Worm (Caenorhabditis elegans): ENCODE measurements around the gene F57B1.1.

The F57B1.1 gene

ce11 chrV:13173718-13174117, 21.7 kb downstream of the F57B1.1 start:
- TF ChIP-seq grh-1 (GFP tag; IDR thresholded peaks at IDR 0.05) = 0 out of 2 replicates have a peak, but pooled peaks have one; percentile 17
- no peak for TF ChIP-seq aha-1 (tag; optimal IDR thresholded peaks at IDR 0.05)
- TF ChIP-seq elt-3 (tag; optimal IDR thresholded peaks at IDR 0.05) = peak in 5 of 6 experiments; percentile 34 to 86 (median 76)
- peak; percentile 93 for TF ChIP-seq blmp-1 (tag; optimal IDR thresholded peaks at IDR 0.05)

DNA sequence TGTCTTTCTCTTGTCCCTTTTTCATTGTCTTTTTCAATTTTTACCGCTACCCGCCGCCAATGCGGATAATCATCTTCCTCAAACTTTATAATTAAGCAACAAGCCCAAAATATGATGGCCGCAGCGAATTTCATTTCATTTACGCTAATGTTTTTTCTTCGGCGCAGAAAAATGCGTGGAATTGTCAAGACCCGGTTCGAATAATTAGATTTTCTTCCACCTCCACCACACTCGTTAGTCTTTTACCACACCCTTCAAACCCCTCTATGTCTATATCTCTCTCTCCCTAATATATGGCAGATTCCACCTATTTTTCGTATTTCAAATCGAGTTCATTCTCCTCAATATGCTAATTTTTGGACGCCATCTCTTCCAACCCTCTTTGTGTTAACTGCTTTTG, 25.0 kb downstream of the F57B1.1 start:
- TF ChIP-seq blmp-1 (tag; optimal IDR thresholded peaks at IDR 0.05) (peak; percentile 21), lin-14 (GFP tag; optimal IDR thresholded peaks at IDR 0.05) (peak; percentile 40), nhr-77 (tag; optimal IDR thresholded peaks at IDR 0.05) (no peak)

DNA sequence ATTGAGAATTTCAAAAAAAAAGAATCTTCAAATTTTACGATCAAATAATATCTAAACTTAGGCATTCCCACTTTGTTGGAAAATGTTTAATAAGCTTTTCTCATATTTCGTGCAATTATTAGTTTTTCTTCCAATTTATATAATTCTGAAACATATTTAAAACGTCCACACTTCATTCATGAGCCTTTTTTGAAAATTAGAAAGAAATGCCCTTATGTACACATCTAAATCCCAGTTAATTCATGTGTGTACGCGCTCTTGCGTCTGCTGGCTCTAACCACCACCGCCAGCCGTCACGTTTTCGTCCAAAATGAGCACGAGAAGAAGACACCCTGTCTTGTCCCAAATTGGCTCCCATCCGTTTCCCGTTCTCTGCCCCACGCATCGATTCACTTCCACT, 28.9 kb downstream of the F57B1.1 start:
- TF ChIP-seq skn-1 (tag; optimal IDR thresholded peaks at IDR 0.05) (no peak), nhr-19 (GFP tag; conservative IDR thresholded peaks at IDR 0.05) (no peak), hlh-17 (GFP tag; optimal IDR thresholded peaks at IDR 0.05; ENCODE audit: borderline replicate concordance) (no peak), nhr-76 (tag; optimal IDR thresholded peaks at IDR 0.05) (no peak), lin-14 (GFP tag; optimal IDR thresholded peaks at IDR 0.05) (peak; percentile 60), sup-37 (GFP tag; optimal IDR thresholded peaks at IDR 0.05) (no peak)

ce11 chrV:13165244-13165643, 30.2 kb downstream of the F57B1.1 start:
- TF ChIP-seq nhr-47 (tag; optimal IDR thresholded peaks at IDR 0.05) (no peak), fkh-10 (GFP tag; optimal IDR thresholded peaks at IDR 0.05) (peak; percentile 76), xbp-1 (tag; optimal IDR thresholded peaks at IDR 0.05) (no peak), nhr-85 (tag) (no peak), rnt-1 (tag; optimal IDR thresholded peaks at IDR 0.05) (no peak), lin-14 (GFP tag; optimal IDR thresholded peaks at IDR 0.05) (peak; percentile 27), fkh-8 (tag; optimal IDR thresholded peaks at IDR 0.05) (no peak), isw-1 (GFP tag; IDR thresholded peaks at IDR 0.05) (no peak)

ce11 chrV:13163841-13164240, 31.6 kb downstream of the F57B1.1 start:
- TF ChIP-seq ztf-4 (tag; optimal IDR thresholded peaks at IDR 0.05) (no peak), efl-1 (optimal IDR thresholded peaks at IDR 0.05) (no peak), efl-1 (GFP tag; optimal IDR thresholded peaks at IDR 0.05 in 1 of 2) (peak in 1 of 2 experiments; percentile 12), sox-4 (tag; optimal IDR thresholded peaks at IDR 0.05) (no peak), skn-1 (tag; optimal IDR thresholded peaks at IDR 0.05) (no peak), xbp-1 (tag; optimal IDR thresholded peaks at IDR 0.05) (no peak), nhr-76 (tag; optimal IDR thresholded peaks at IDR 0.05) (no peak), nhr-77 (tag; optimal IDR thresholded peaks at IDR 0.05) (no peak), elt-2 (tag; optimal IDR thresholded peaks at IDR 0.05) (peak; percentile 60), lin-14 (GFP tag; optimal IDR thresholded peaks at IDR 0.05) (peak; percentile 6), jun-1 (tag; optimal IDR thresholded peaks at IDR 0.05) (peak; percentile 11), lin-35 (GFP tag; optimal IDR thresholded peaks at IDR 0.05) (peak in 1 of 2 experiments; percentile 34), nhr-20 (tag; optimal IDR thresholded peaks at IDR 0.05) (peak; percentile 15), pax-3 (tag; optimal IDR thresholded peaks at IDR 0.05) (peak; percentile 54), fkh-8 (tag; optimal IDR thresholded peaks at IDR 0.05) (no peak), tbx-2 (tag; optimal IDR thresholded peaks at IDR 0.05) (no peak)

DNA sequence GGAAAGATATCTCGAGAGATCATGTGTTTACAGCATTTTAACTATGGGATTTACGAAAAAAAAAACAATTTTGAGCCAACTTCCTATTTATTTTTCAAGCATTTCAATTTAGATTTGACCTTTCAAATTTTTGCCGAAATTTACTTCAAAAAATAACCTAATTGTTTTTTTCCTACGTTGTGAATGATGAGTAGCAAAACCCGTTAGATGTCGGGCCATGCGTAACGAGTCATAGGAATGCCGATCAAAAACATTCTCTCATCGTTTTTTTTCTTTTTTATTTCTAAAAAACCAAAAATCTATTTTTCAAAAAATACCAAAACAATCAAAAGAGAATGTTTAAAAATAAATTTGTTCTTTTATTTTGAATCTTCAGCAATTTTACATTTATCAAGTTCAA, 32.6 kb downstream of the F57B1.1 start:
- TF ChIP-seq efl-1 (optimal IDR thresholded peaks at IDR 0.05) (peak in 1 of 2 experiments; percentile 2), efl-1 (GFP tag; optimal IDR thresholded peaks at IDR 0.05 in 1 of 2) (no peak), snu-23 (GFP tag; optimal IDR thresholded peaks at IDR 0.05) (peak; percentile 25), nhr-85 (tag) (peak; percentile 73), lin-39 (tag; optimal IDR thresholded peaks at IDR 0.05) (no peak), nhr-47 (tag; optimal IDR thresholded peaks at IDR 0.05) (no peak), zip-4 (GFP tag; optimal IDR thresholded peaks at IDR 0.05) (no peak), nhr-90 (tag; optimal IDR thresholded peaks at IDR 0.05; ENCODE audit: poor library complexity) (peak; percentile 43), C16A3.4 (tag; optimal IDR thresholded peaks at IDR 0.05) (no peak), snpc-4 (tag; optimal IDR thresholded peaks at IDR 0.05) (peak; percentile 96), nhr-84 (tag; optimal IDR thresholded peaks at IDR 0.05) (no peak), nhr-19 (GFP tag; conservative IDR thresholded peaks at IDR 0.05) (peak; percentile 26), elt-2 (tag; optimal IDR thresholded peaks at IDR 0.05) (peak; percentile 14)

Data from whole organism, L1 larva.